Worm (Caenorhabditis elegans): ENCODE measurements around the gene cest-33.

cest-33 gene

ce11 chrV:6353182-6353780 is 12.2 kb downstream of the cest-33 start:
- TF ChIP-seq F13H6.1 (tag; optimal IDR thresholded peaks at IDR 0.05) = peak; percentile 57
- no peak for TF ChIP-seq lin-13 (GFP tag; optimal IDR thresholded peaks at IDR 0.05)
- no peak for TF ChIP-seq R02D3.7 (tag; optimal IDR thresholded peaks at IDR 0.05)
- no peak for TF ChIP-seq ceh-82 (tag; optimal IDR thresholded peaks at IDR 0.05)
- no peak for TF ChIP-seq sma-3 (GFP tag; optimal IDR thresholded peaks at IDR 0.05)
- TF ChIP-seq snpc-4 (tag; optimal IDR thresholded peaks at IDR 0.05) = no peak
- TF ChIP-seq blmp-1 (tag; optimal IDR thresholded peaks at IDR 0.05; ENCODE audit: insufficient read depth) = peak; percentile 97
- TF ChIP-seq alr-1 (tag; optimal IDR thresholded peaks at IDR 0.05) = no peak
- TF ChIP-seq nhr-11 (tag; optimal IDR thresholded peaks at IDR 0.05) = no peak
- TF ChIP-seq ceh-16 (tag; optimal IDR thresholded peaks at IDR 0.05) = no peak
- no peak for TF ChIP-seq nhr-25 (tag; optimal IDR thresholded peaks at IDR 0.05)
- TF ChIP-seq nhr-12 (tag; optimal IDR thresholded peaks at IDR 0.05) = no peak

DNA sequence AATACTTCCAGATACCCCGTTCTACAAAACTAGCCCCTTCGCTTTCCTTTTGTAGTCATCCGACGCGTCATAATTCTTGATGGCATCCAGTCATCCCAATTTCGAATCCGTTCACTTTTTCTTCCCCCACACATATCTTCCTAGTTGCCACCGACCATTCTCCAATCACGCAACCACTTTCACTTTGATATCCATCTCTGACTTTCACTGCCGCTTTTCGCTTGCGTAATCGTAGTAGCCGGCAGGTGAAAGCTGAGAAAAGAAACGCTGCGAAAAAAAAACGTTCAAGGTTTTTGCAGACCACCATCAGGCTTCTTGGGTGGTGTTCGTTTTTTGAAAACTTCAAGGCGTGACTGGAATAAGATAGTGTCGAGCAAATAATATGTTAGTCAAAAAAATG is 13.1 kb downstream of the cest-33 start:
- TF ChIP-seq Y55F3AM.14 (GFP tag; optimal IDR thresholded peaks at IDR 0.05) = no peak
- no peak for TF ChIP-seq F13H6.1 (tag; optimal IDR thresholded peaks at IDR 0.05)
- TF ChIP-seq crh-2 (tag; optimal IDR thresholded peaks at IDR 0.05) = no peak
- no peak for TF ChIP-seq lin-13 (GFP tag; optimal IDR thresholded peaks at IDR 0.05)
- TF ChIP-seq unc-39 (tag; optimal IDR thresholded peaks at IDR 0.05) = no peak
- TF ChIP-seq sma-3 (GFP tag; optimal IDR thresholded peaks at IDR 0.05) = no peak
- TF ChIP-seq alr-1 (tag; optimal IDR thresholded peaks at IDR 0.05) = no peak
- no peak for TF ChIP-seq nhr-237 (tag; optimal IDR thresholded peaks at IDR 0.05)
- TF ChIP-seq C34F6.9 (tag; optimal IDR thresholded peaks at IDR 0.05) = no peak
- peak; percentile 99 for TF ChIP-seq blmp-1 (tag; optimal IDR thresholded peaks at IDR 0.05; ENCODE audit: insufficient read depth)
- no peak for TF ChIP-seq unc-55 (GFP tag; optimal IDR thresholded peaks at IDR 0.05)
- TF ChIP-seq dmd-4 (tag; optimal IDR thresholded peaks at IDR 0.05) = no peak
- peak; percentile 36 for TF ChIP-seq nhr-25 (tag; optimal IDR thresholded peaks at IDR 0.05)
- peak; percentile 5 for TF ChIP-seq egl-27 (tag; optimal IDR thresholded peaks at IDR 0.05)
- TF ChIP-seq ceh-82 (tag; optimal IDR thresholded peaks at IDR 0.05) = no peak

DNA sequence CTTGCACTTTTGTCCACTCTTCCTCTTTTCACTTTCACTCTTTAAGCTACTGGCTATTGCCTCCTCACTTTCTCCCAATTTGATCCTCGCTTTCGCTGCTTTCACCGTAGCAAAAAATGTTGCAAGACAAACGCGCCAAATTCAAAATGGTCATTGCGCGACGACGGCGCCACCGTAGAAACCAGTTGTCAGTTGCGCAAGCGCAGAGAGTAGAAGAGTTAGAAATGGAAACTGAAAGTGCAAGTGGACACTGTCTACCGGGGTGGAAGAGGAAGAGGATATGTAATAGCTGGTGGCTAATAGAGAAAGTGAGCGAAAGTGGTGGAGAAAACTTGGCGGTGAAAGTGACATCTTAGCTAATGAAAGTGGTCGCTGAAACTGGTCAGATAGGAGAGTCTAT is 14.3 kb downstream of the cest-33 start:
- TF ChIP-seq zag-1 (tag; optimal IDR thresholded peaks at IDR 0.05) (no peak), nhr-25 (tag; optimal IDR thresholded peaks at IDR 0.05) (peak; percentile 70), F13H6.1 (tag; optimal IDR thresholded peaks at IDR 0.05) (peak; percentile 75), egl-27 (tag; optimal IDR thresholded peaks at IDR 0.05) (peak; percentile 50), blmp-1 (tag; optimal IDR thresholded peaks at IDR 0.05; ENCODE audit: insufficient read depth) (peak; percentile 99), Y55F3AM.14 (GFP tag; optimal IDR thresholded peaks at IDR 0.05) (peak; percentile 53), peb-1 (tag; optimal IDR thresholded peaks at IDR 0.05) (no peak), sem-4 (tag; optimal IDR thresholded peaks at IDR 0.05) (peak; percentile 43)

ce11 chrV:6350109-6350508 is 15.4 kb downstream of the cest-33 start:
- TF ChIP-seq C34F6.9 (tag; optimal IDR thresholded peaks at IDR 0.05) (no peak), F13H6.1 (tag; optimal IDR thresholded peaks at IDR 0.05) (peak; percentile 42), Y55F3AM.14 (GFP tag; optimal IDR thresholded peaks at IDR 0.05) (peak; percentile 86)

DNA sequence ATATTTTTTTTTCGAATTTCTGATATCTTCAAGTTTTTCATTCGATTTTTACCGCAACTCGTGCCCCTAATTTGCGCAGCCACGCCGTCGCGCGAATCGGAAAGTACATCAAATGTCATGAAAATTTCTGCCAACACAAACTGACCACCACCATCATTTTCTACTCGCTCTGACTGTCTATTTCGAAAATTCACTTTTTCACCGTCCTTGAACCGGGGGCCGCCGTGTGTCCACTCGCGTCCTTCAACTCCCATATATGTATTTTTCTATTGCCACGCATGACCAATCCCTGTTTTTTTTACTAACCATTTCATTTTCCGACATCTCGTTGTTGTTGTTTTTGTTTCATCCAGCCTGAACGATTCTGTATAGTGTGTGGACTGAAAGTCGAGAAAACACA is 15.9 kb downstream of the cest-33 start:
- peak; percentile 91 for TF ChIP-seq blmp-1 (tag; optimal IDR thresholded peaks at IDR 0.05; ENCODE audit: insufficient read depth)
- peak; percentile 28 for TF ChIP-seq sma-3 (GFP tag; optimal IDR thresholded peaks at IDR 0.05)
- TF ChIP-seq ZK546.5 (tag; optimal IDR thresholded peaks at IDR 0.05) = no peak
- no peak for TF ChIP-seq skn-1 (tag; optimal IDR thresholded peaks at IDR 0.05)
- TF ChIP-seq F13H6.1 (tag; optimal IDR thresholded peaks at IDR 0.05) = peak; percentile 79
- TF ChIP-seq sma-9 (GFP tag; optimal IDR thresholded peaks at IDR 0.05) = peak; percentile 31
- TF ChIP-seq sma-9 (tag; optimal IDR thresholded peaks at IDR 0.05) = no peak

- TF ChIP-seq blmp-1 (tag; optimal IDR thresholded peaks at IDR 0.05; ENCODE audit: insufficient read depth) = peak; percentile 11
- TF ChIP-seq ama-1 (optimal IDR thresholded peaks at IDR 0.05) = no peak
- TF ChIP-seq aly-2 (tag; optimal IDR thresholded peaks at IDR 0.05) = no peak
- peak; percentile 5 for TF ChIP-seq C34F6.9 (tag; optimal IDR thresholded peaks at IDR 0.05)
- TF ChIP-seq mbf-1 (tag; optimal IDR thresholded peaks at IDR 0.05) = no peak
- TF ChIP-seq mdl-1 (tag; optimal IDR thresholded peaks at IDR 0.05) = peak; percentile 59 to 90
- TF ChIP-seq unc-55 (GFP tag; optimal IDR thresholded peaks at IDR 0.05) = peak; percentile 33
- peak in 1 of 2 experiments; percentile 41 for TF ChIP-seq lsy-2 (tag; optimal IDR thresholded peaks at IDR 0.05)
- TF ChIP-seq lin-11 (tag; optimal IDR thresholded peaks at IDR 0.05) = no peak
- TF ChIP-seq F13H6.1 (tag; optimal IDR thresholded peaks at IDR 0.05) = peak; percentile 88
- no peak for TF ChIP-seq ceh-82 (tag; optimal IDR thresholded peaks at IDR 0.05)
- no peak for TF ChIP-seq lin-39 (tag; optimal IDR thresholded peaks at IDR 0.05)
- no peak for TF ChIP-seq ZK546.5 (tag; optimal IDR thresholded peaks at IDR 0.05)
- TF ChIP-seq dmd-4 (tag; optimal IDR thresholded peaks at IDR 0.05) = no peak
- peak; percentile 73 for TF ChIP-seq sma-9 (GFP tag; optimal IDR thresholded peaks at IDR 0.05)
- TF ChIP-seq sma-9 (tag; optimal IDR thresholded peaks at IDR 0.05) = no peak
- no peak for TF ChIP-seq gmeb-1 (tag; optimal IDR thresholded peaks at IDR 0.05)
- no peak for TF ChIP-seq unc-39 (tag; optimal IDR thresholded peaks at IDR 0.05)
- peak; percentile 42 for TF ChIP-seq crh-2 (tag; optimal IDR thresholded peaks at IDR 0.05)
- TF ChIP-seq ztf-4 (tag; optimal IDR thresholded peaks at IDR 0.05) = no peak
- peak; percentile 1 for TF ChIP-seq mab-5 (tag; optimal IDR thresholded peaks at IDR 0.05)
- TF ChIP-seq nhr-11 (tag; optimal IDR thresholded peaks at IDR 0.05) = no peak
- TF ChIP-seq fos-1 (tag; optimal IDR thresholded peaks at IDR 0.05) = peak; percentile 23
- no peak for TF ChIP-seq alr-1 (tag; optimal IDR thresholded peaks at IDR 0.05)
- TF ChIP-seq nhr-129 (tag; optimal IDR thresholded peaks at IDR 0.05) = peak; percentile 73
Measured at ce11 chrV:6348133-6348532, 17.3 kb downstream of the cest-33 start.

Measured in whole organism, L2 larva.